Worm (Caenorhabditis elegans) whole organism, mixed stage, embryonic: ENCODE results near the gene F38E1.3.

Source experiments
- M03D4.4 ChIP-seq: sonication (generic microtip); optimal IDR thresholded peaks from 2 replicates; lab custom pipeline; 2017; ENCODE audit warnings: mild to moderate bottlenecking, missing genetic modification characterization, missing compliant biosample characterization
- bed-3 ChIP-seq: fragments of 200-800 bp; sonication (Bioruptor generic); optimal IDR thresholded peaks from 3 replicates; lab custom pipeline; 2018; ENCODE audit warnings: mild to moderate bottlenecking, missing genetic modification characterization, moderate library complexity, missing compliant biosample characterization
- blmp-1 ChIP-seq: fragments of 150-350 bp; optimal IDR thresholded peaks from 2 replicates; lab custom pipeline; 2014; ENCODE audit warnings: missing biosample characterization, missing genetic modification characterization
- ceh-39 ChIP-seq: fragments of 150-350 bp; optimal IDR thresholded peaks from 2 replicates; lab custom pipeline; 2014; ENCODE audit warnings: missing biosample characterization, missing genetic modification characterization
- ces-1 ChIP-seq: fragments of 150-350 bp; optimal IDR thresholded peaks from 2 replicates; lab custom pipeline; 2014; ENCODE audit warnings: missing biosample characterization, missing genetic modification reagents, missing genetic modification characterization
- drap-1 ChIP-seq: fragments of 200-800 bp; sonication (Bioruptor generic); optimal IDR thresholded peaks from 3 replicates; lab custom pipeline; 2018; ENCODE audit warnings: mild to moderate bottlenecking, missing genetic modification characterization, missing compliant biosample characterization
- elt-1 ChIP-seq: sonication (generic microtip); optimal IDR thresholded peaks from 2 replicates; lab custom pipeline; 2017; ENCODE audit warnings: missing genetic modification characterization, mild to moderate bottlenecking, missing compliant biosample characterization, antibody characterized with exemption, moderate library complexity, borderline replicate concordance; ENCODE audit not compliant: insufficient read depth
- elt-3 ChIP-seq: fragments of 150-350 bp; optimal IDR thresholded peaks from 2 replicates; lab custom pipeline; 2014; ENCODE audit warnings: missing biosample characterization, missing genetic modification characterization
- flh-1 ChIP-seq: fragments of 200-800 bp; sonication (Bioruptor generic); optimal IDR thresholded peaks from 2 replicates; lab custom pipeline; 2018; ENCODE audit warnings: mild to moderate bottlenecking, missing genetic modification characterization, moderate library complexity, missing compliant biosample characterization
- ham-2 ChIP-seq: fragments of 200-800 bp; sonication (Bioruptor generic); optimal IDR thresholded peaks from 2 replicates; lab custom pipeline; 2018; ENCODE audit warnings: mild to moderate bottlenecking, missing genetic modification characterization, missing compliant biosample characterization
- hlh-1 ChIP-seq: fragments of 150-350 bp; optimal IDR thresholded peaks from 2 replicates; lab custom pipeline; 2014; ENCODE audit warnings: missing biosample characterization, missing genetic modification reagents, missing genetic modification characterization
- lin-13 ChIP-seq: fragments of 150-350 bp; optimal IDR thresholded peaks from 2 replicates; lab custom pipeline; 2014; ENCODE audit warnings: missing biosample characterization, missing genetic modification characterization
- lin-32 ChIP-seq: fragments of 200-800 bp; sonication (Bioruptor generic); optimal IDR thresholded peaks from 2 replicates; lab custom pipeline; 2018; ENCODE audit warnings: mild to moderate bottlenecking, missing genetic modification characterization, missing compliant biosample characterization
- lsy-2 ChIP-seq: fragments of 150-350 bp; optimal IDR thresholded peaks from 2 replicates; lab custom pipeline; 2014; ENCODE audit warnings: missing biosample characterization, missing genetic modification characterization
- mab-5 ChIP-seq: fragments of 150-350 bp; optimal IDR thresholded peaks from 2 replicates; lab custom pipeline; 2014; ENCODE audit warnings: missing biosample characterization, missing genetic modification characterization
- mep-1 ChIP-seq: fragments of 150-350 bp; optimal IDR thresholded peaks from 2 replicates; lab custom pipeline; 2017; ENCODE audit warnings: missing biosample characterization, missing genetic modification reagents, missing genetic modification characterization, inconsistent platforms
- mls-2 ChIP-seq: sonication (generic microtip); optimal IDR thresholded peaks from 2 replicates; lab custom pipeline; 2016; ENCODE audit warnings: mild to moderate bottlenecking, missing genetic modification characterization, moderate library complexity, missing compliant biosample characterization
- nhr-12 ChIP-seq: fragments of 150-350 bp; optimal IDR thresholded peaks from 2 replicates; lab custom pipeline; 2014; ENCODE audit warnings: missing biosample characterization, missing genetic modification characterization
- nhr-2 ChIP-seq: fragments of 150-350 bp; optimal IDR thresholded peaks from 2 replicates; lab custom pipeline; 2014; ENCODE audit warnings: missing biosample characterization, missing genetic modification characterization
- nhr-237 ChIP-seq: fragments of 150-350 bp; optimal IDR thresholded peaks from 2 replicates; lab custom pipeline; 2014; ENCODE audit warnings: missing biosample characterization, missing genetic modification characterization
- nhr-28 ChIP-seq: fragments of 150-350 bp; optimal IDR thresholded peaks from 2 replicates; lab custom pipeline; 2014; ENCODE audit warnings: missing biosample characterization, missing genetic modification characterization
- pha-4 ChIP-seq: fragments of 150-350 bp; optimal IDR thresholded peaks from 2 replicates; lab custom pipeline; 2018; ENCODE audit warnings: missing biosample characterization, missing genetic modification reagents, missing genetic modification characterization
- sem-2 ChIP-seq: fragments of 200-800 bp; sonication (Bioruptor generic); optimal IDR thresholded peaks from 2 replicates; lab custom pipeline; 2018; ENCODE audit warnings: mild to moderate bottlenecking, missing genetic modification characterization, missing compliant biosample characterization
- snpc-4 ChIP-seq: fragments of 150-350 bp; optimal IDR thresholded peaks from 2 replicates; lab custom pipeline; 2014; ENCODE audit warnings: missing biosample characterization, missing genetic modification characterization
- sptf-1 ChIP-seq: sonication (generic microtip); optimal IDR thresholded peaks from 2 replicates; lab custom pipeline; 2017; ENCODE audit warnings: mild to moderate bottlenecking, missing genetic modification characterization, moderate library complexity, missing compliant biosample characterization
- tbx-8 ChIP-seq: fragments of 200-800 bp; sonication (Bioruptor generic); optimal IDR thresholded peaks from 2 replicates; lab custom pipeline; 2018; ENCODE audit warnings: mild to moderate bottlenecking, missing genetic modification characterization, moderate library complexity, missing compliant biosample characterization
- unc-120 ChIP-seq: sonication (generic microtip); optimal IDR thresholded peaks from 2 replicates; lab custom pipeline; 2017; ENCODE audit warnings: missing genetic modification characterization, missing compliant biosample characterization; ENCODE audit not compliant: poor library complexity, severe bottlenecking
- unc-39 ChIP-seq: fragments of 150-350 bp; optimal IDR thresholded peaks from 2 replicates; lab custom pipeline; 2014; ENCODE audit warnings: missing biosample characterization, missing genetic modification characterization
- unc-62 ChIP-seq: fragments of 150-350 bp; optimal IDR thresholded peaks from 2 replicates; lab custom pipeline; 2014; ENCODE audit warnings: missing biosample characterization, missing genetic modification reagents, missing genetic modification characterization
- zip-8 ChIP-seq: fragments of 150-350 bp; optimal IDR thresholded peaks from 2 replicates; lab custom pipeline; 2014; ENCODE audit warnings: missing biosample characterization, missing genetic modification characterization
- ztf-11 ChIP-seq: fragments of 150-350 bp; optimal IDR thresholded peaks from 2 replicates; lab custom pipeline; 2014; ENCODE audit warnings: missing biosample characterization, missing genetic modification characterization

The F38E1.3 gene

ce11 chrV:8380076-8380475 lies 4.1 kb downstream of the F38E1.3 start:
- TF ChIP-seq unc-39 (tag; lab: Kevin White, UChicago) (no peak), lin-32 (GFP tag; lab: Kevin White, UChicago) (no peak), tbx-8 (GFP tag; lab: Kevin White, UChicago) (no peak), snpc-4 (tag; lab: Kevin White, UChicago) (no peak), ces-1 (no peak), sptf-1 (tag; lab: Kevin White, UChicago) (no peak), nhr-28 (no peak), nhr-12 (tag; lab: Kevin White, UChicago) (no peak), drap-1 (GFP tag; lab: Kevin White, UChicago) (no peak), hlh-1 (no peak), unc-120 (no peak), ceh-39 (tag; lab: Kevin White, UChicago) (no peak), M03D4.4 (no peak), mls-2 (tag; lab: Kevin White, UChicago) (no peak)

ce11 chrV:8383716-8384115 lies 7.8 kb downstream of the F38E1.3 start, which contains the start of gene F52E1.14:
Gene F52E1.14, plus strand, starts transcription at chrV:8383922.
- TF ChIP-seq ztf-11 (no peak), ceh-39 (tag; lab: Kevin White, UChicago) (no peak), unc-39 (tag; lab: Kevin White, UChicago) (no peak), nhr-28 (no peak), lsy-2 (no peak), unc-120 (no peak), elt-1 (tag; lab: Kevin White, UChicago) (no peak), blmp-1 (tag; lab: Kevin White, UChicago) (no peak), lin-13 (no peak), nhr-237 (tag; lab: Kevin White, UChicago) (no peak), flh-1 (no peak), unc-62 (no peak), zip-8 (tag; lab: Kevin White, UChicago) (no peak)
- TF ChIP-seq, all 35 proteins: peak for 0

- TF ChIP-seq ztf-11 (no peak), zip-8 (tag; lab: Kevin White, UChicago) (peak; percentile 22)
Measured at ce11 chrV:8384809-8385208, 8.9 kb downstream of the F38E1.3 start.

- TF ChIP-seq nhr-2 (tag; lab: Kevin White, UChicago), result no peak
- TF ChIP-seq unc-120, result no peak
Measured at ce11 chrV:8385879-8386530, 10.1 kb downstream of the F38E1.3 start, which contains the start of gene hsp-17. Gene hsp-17, minus strand, starts transcription at chrV:8385929.

- no peak for TF ChIP-seq pha-4 (tag; lab: Kevin White, UChicago)
- no peak for TF ChIP-seq mep-1 (tag; lab: Kevin White, UChicago)
- TF ChIP-seq nhr-2 (tag; lab: Kevin White, UChicago), result no peak
- TF ChIP-seq nhr-28, result no peak
- TF ChIP-seq mab-5 (tag; lab: Kevin White, UChicago), result no peak
- no peak for TF ChIP-seq elt-3 (tag; lab: Kevin White, UChicago)
- no peak for TF ChIP-seq unc-120
- no peak for TF ChIP-seq zip-8 (tag; lab: Kevin White, UChicago)
- no peak for TF ChIP-seq flh-1
- no peak for TF ChIP-seq lsy-2
- TF ChIP-seq sem-2 (GFP tag; lab: Kevin White, UChicago), result no peak
- TF ChIP-seq ham-2 (GFP tag; lab: Kevin White, UChicago), result no peak
Measured at ce11 chrV:8387056-8387455, 11.1 kb downstream of the F38E1.3 start, which contains the start of gene gcy-7. Gene gcy-7, plus strand, starts transcription at chrV:8387356.

- TF ChIP-seq bed-3 (GFP tag; lab: Kevin White, UChicago) (no peak), ces-1 (no peak), blmp-1 (tag; lab: Kevin White, UChicago) (no peak), snpc-4 (tag; lab: Kevin White, UChicago) (no peak), ceh-39 (tag; lab: Kevin White, UChicago) (no peak), unc-120 (no peak), unc-39 (tag; lab: Kevin White, UChicago) (no peak), mls-2 (tag; lab: Kevin White, UChicago) (no peak)
Measured at ce11 chrV:8389307-8389706, 13.4 kb downstream of the F38E1.3 start.
